Fruit fly (Drosophila melanogaster) Kc167 (cell line): Measurements from ENCODE around the gene CG43246.

Experiments used
- Myc ChIP-seq: fragments of >200 bp; optimal IDR thresholded peaks from 2 replicates; lab custom pipeline; 2017; ENCODE audit warnings: missing external identifiers
- insv ChIP-seq: fragments of >200 bp; optimal IDR thresholded peaks from 3 replicates; lab custom pipeline; 2018; ENCODE audit warnings: missing external identifiers
- psq ChIP-seq: fragments of >200 bp; optimal IDR thresholded peaks from 2 replicates; lab custom pipeline; 2017; ENCODE audit warnings: missing external identifiers
- ttk ChIP-seq: sonication (Bioruptor generic); optimal IDR thresholded peaks from 2 replicates; lab custom pipeline; 2017; ENCODE audit warnings: missing external identifiers

dm6 chr3L:14533110-14533509, 3.3 kb upstream of the CG43246 start:
- no peak for TF ChIP-seq ttk (lab: Kevin White, UChicago)
- no peak for TF ChIP-seq psq (lab: Kevin White, UChicago)
- no peak for TF ChIP-seq Myc (lab: Kevin White, UChicago)
- TF ChIP-seq insv (lab: Kevin White, UChicago): no peak
